Worm (Caenorhabditis elegans) whole organism, L4/young adult: Measurements from ENCODE around the gene plk-3.

Source experiments
- W03F9.2 ChIP-seq: fragments of 150-350 bp; optimal IDR thresholded peaks from 2 replicates; lab custom pipeline; 2014; ENCODE audit warnings: missing biosample characterization, missing genetic modification characterization
- dao-5 ChIP-seq: sonication (generic microtip); optimal IDR thresholded peaks from 2 replicates; lab custom pipeline; 2016; ENCODE audit warnings: missing genotype, missing genetic modification characterization, moderate library complexity, missing compliant biosample characterization
- him-1 ChIP-seq: sonication (generic microtip); optimal IDR thresholded peaks from 2 replicates; lab custom pipeline; 2016; ENCODE audit warnings: missing genotype, missing genetic modification reagents, missing genetic modification characterization, missing compliant biosample characterization

ce11 chrIV:7456225-7456624 lies 16.8 kb downstream of the plk-3 start, which contains the start of gene F13B6.1:
- no peak for TF ChIP-seq W03F9.2 (tag; lab: Kevin White, UChicago)
- TF ChIP-seq dao-5 (tag; lab: Kevin White, UChicago), result no peak
- no peak for TF ChIP-seq him-1
